Worm (Caenorhabditis elegans): Measurements from ENCODE around the gene srh-195.
A peak's percentile ranks its signal among the peaks of the same experiment; 100 is the strongest.

Gene srh-195

ce11 chrII:2091972-2092371 is 24.7 kb downstream of the srh-195 start, which contains the start of gene T16A1.10 (continued):
- TF ChIP-seq ztf-26 (tag; optimal IDR thresholded peaks at IDR 0.05) (no peak), repo-1 (tag; optimal IDR thresholded peaks at IDR 0.05) (no peak), madf-6 (GFP tag; IDR thresholded peaks at IDR 0.05) (no peak)

- no peak for TF ChIP-seq B0336.3 (GFP tag; IDR thresholded peaks at IDR 0.05)
- TF ChIP-seq sdz-38 (tag; optimal IDR thresholded peaks at IDR 0.05) = no peak
- no peak for TF ChIP-seq nfyb-1 (GFP tag; IDR thresholded peaks at IDR 0.05)
- TF ChIP-seq pha-4 (tag; optimal IDR thresholded peaks at IDR 0.05) = peak; percentile 15
- TF ChIP-seq F52B5.7 (tag; optimal IDR thresholded peaks at IDR 0.05) = no peak
- no peak for TF ChIP-seq ceh-27 (GFP tag; optimal IDR thresholded peaks at IDR 0.05)
- peak; percentile 76 for TF ChIP-seq nhr-80 (tag; optimal IDR thresholded peaks at IDR 0.05)
- no peak for TF ChIP-seq aptf-3 (GFP tag; IDR thresholded peaks at IDR 0.05)
- no peak for TF ChIP-seq F49E8.2 (tag; optimal IDR thresholded peaks at IDR 0.05; ENCODE audit: insufficient read depth)
- no peak for TF ChIP-seq die-1 (tag; optimal IDR thresholded peaks at IDR 0.05)
- no peak for TF ChIP-seq hmg-1.2 (GFP tag; IDR thresholded peaks at IDR 0.05)
- TF ChIP-seq hlh-12 (tag; optimal IDR thresholded peaks at IDR 0.05) = no peak
- TF ChIP-seq hmg-20 (GFP tag; IDR thresholded peaks at IDR 0.05) = no peak
- TF ChIP-seq cebp-1 (GFP tag; IDR thresholded peaks at IDR 0.05) = peak; percentile 56; the same call in 1 of the 2 replicates
- TF ChIP-seq cebp-1 (tag; optimal IDR thresholded peaks at IDR 0.05) = no peak
These were observed 26.1 kb downstream of the srh-195 start, which contains the start of gene trpl-5 for ce11 chrII:2090605-2091004. Gene trpl-5, minus strand, starts transcription at chrII:2090636.

ce11 chrII:2087206-2087605 is 29.5 kb downstream of the srh-195 start:
- no peak for TF ChIP-seq ets-4 (GFP tag; optimal IDR thresholded peaks at IDR 0.05)
- 0 out of 2 replicates have a peak, but pooled peaks have one; percentile 65 for TF ChIP-seq F37B4.10 (GFP tag; IDR thresholded peaks at IDR 0.05)
- TF ChIP-seq rpc-1 (optimal IDR thresholded peaks at IDR 0.05) = no peak
- TF ChIP-seq rpc-1 (tag; optimal IDR thresholded peaks at IDR 0.05) = no peak
- TF ChIP-seq snpc-1.1 (tag; optimal IDR thresholded peaks at IDR 0.05; ENCODE audit: insufficient read depth) = peak; percentile 14
- TF ChIP-seq zfh-2 (GFP tag; conservative IDR thresholded peaks at IDR 0.05) = peak; percentile 66

ce11 chrII:2083726-2084179 is 32.9 kb downstream of the srh-195 start, which contains the start of the genes T16A1.5 and fbxc-49:
Gene T16A1.5, minus strand, starts transcription at chrII:2083826.
Gene fbxc-49, plus strand, starts transcription at chrII:2084129.
- TF ChIP-seq Y56A3A.18 (GFP tag; IDR thresholded peaks at IDR 0.05) (no peak), snpc-3.4 (tag; optimal IDR thresholded peaks at IDR 0.05) (no peak), snpc-1.3 (tag; optimal IDR thresholded peaks at IDR 0.05; ENCODE audit: insufficient read depth) (no peak), hmg-20 (GFP tag; IDR thresholded peaks at IDR 0.05) (no peak), him-1 (tag; optimal IDR thresholded peaks at IDR 0.05) (no peak), B0336.3 (GFP tag; IDR thresholded peaks at IDR 0.05) (no peak), F55B11.4 (tag; optimal IDR thresholded peaks at IDR 0.05; ENCODE audit: borderline replicate concordance, insufficient read depth) (no peak), nhr-90 (tag; optimal IDR thresholded peaks at IDR 0.05) (no peak), rcor-1 (GFP tag; IDR thresholded peaks at IDR 0.05) (no peak), mxl-1 (tag; optimal IDR thresholded peaks at IDR 0.05) (no peak), nhr-27 (tag; optimal IDR thresholded peaks at IDR 0.05) (no peak), tbp1 (GFP tag; optimal IDR thresholded peaks at IDR 0.05) (no peak), hmg-1.2 (GFP tag; IDR thresholded peaks at IDR 0.05) (no peak), tlf-1 (GFP tag; optimal IDR thresholded peaks at IDR 0.05) (no peak), ama-1 (optimal IDR thresholded peaks at IDR 0.05) (no peak), ama-1 (GFP tag; optimal IDR thresholded peaks at IDR 0.05) (no peak), F57A8.1 (GFP tag; optimal IDR thresholded peaks at IDR 0.05) (no peak), sea-2 (GFP tag; IDR thresholded peaks at IDR 0.05) (no peak), let-607 (tag; optimal IDR thresholded peaks at IDR 0.05) (no peak), repo-1 (tag; optimal IDR thresholded peaks at IDR 0.05) (no peak), ceh-27 (GFP tag; optimal IDR thresholded peaks at IDR 0.05) (no peak)
